Worm (Caenorhabditis elegans): Measurements from ENCODE around the gene rabn-5.
A peak's percentile ranks its signal among the peaks of the same experiment; 100 is the strongest.

DNA sequence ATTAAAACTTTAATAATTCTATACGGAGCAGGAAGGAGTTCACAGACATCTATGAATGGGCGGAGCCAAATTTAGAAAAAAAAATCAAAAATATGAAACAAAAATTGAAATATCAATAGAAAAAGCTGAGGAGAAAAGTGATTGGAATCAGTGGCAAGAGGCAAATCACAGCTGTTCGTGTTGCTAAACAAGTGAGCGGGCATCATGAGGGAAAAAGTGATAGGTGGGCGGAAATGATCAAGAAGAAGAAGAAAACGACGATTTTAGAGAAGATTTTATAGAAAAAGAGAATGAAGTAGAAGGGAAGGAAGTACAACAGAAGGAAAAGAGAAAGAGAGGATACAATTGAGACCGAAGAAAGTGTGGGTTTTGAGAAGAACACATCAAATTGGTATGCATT, 34.3 kb downstream of the rabn-5 start:
- TF ChIP-seq ceh-82 (tag; optimal IDR thresholded peaks at IDR 0.05) (no peak), skn-1 (tag; optimal IDR thresholded peaks at IDR 0.05) (no peak), lsy-2 (tag; optimal IDR thresholded peaks at IDR 0.05) (peak in 1 of 2 experiments; percentile 15), nhr-6 (tag; optimal IDR thresholded peaks at IDR 0.05) (no peak)

Data from whole organism, L2 larva.